Fruit fly (Drosophila melanogaster): ENCODE results near the gene mRpL2.

The mRpL2 gene

DNA sequence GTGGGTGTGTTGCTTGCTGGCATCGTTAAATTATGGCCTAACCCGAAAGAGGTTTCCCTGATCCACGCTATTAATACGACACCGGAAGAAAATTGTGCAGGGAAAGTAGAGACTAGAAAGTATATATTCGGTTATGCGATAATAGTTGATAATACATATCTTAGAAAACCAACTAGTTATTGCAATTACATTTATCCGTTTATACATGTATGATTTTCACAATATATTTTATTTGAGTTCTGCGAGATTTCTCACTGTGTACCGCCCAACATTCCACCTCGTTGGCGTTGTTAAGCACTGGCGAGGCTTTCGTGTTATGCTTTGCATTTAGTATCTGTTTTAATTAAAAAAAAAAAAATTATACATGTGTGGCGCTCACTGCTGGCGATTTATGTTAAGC lies 34.7 kb downstream of the mRpL2 start (continued):
- TF ChIP-seq Doc3 (GFP tag; IDR thresholded peaks at IDR 0.05; ENCODE audit: partially characterized antibody) (no peak), Ptx1 (GFP tag; IDR thresholded peaks at IDR 0.05) (0 out of 2 replicates have a peak, but pooled peaks have one; percentile 13), Spps (tag; optimal IDR thresholded peaks at IDR 0.05) (no peak), chif (GFP tag; optimal IDR thresholded peaks at IDR 0.05) (peak in 1 of 2 experiments; percentile 36), Ets65A (GFP tag) (peak; percentile 14), Drgx (GFP tag; IDR thresholded peaks at IDR 0.05) (peak; percentile 78), CG10462 (GFP tag; optimal IDR thresholded peaks at IDR 0.05) (no peak)

DNA sequence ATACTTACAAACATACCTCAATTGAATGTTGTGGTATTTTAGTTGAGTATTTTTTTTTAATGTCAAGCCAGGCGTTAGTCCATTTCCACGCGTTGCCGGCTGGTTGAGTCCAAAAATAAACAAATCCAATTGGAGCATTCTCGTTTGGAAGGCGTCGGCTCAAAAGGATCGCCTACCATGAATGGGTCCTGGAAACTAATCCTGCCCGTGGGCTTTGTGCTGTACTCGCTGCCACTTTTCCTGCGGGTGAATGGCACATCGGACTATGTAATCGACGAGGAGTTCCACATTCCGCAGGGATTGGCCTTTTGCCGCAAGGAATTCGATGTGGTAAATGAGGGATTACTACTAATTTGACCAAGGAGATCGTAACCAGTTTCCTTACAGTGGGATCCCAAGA lies 44.3 kb downstream of the mRpL2 start, which contains the start of gene Alg10:
Gene Alg10, plus strand, starts transcription at position 73 of the 400 bp plus-strand sequence.
- no peak for TF ChIP-seq rib (GFP tag; IDR thresholded peaks at IDR 0.05)
- TF ChIP-seq her (GFP tag; optimal IDR thresholded peaks at IDR 0.05) = no peak
- TF ChIP-seq Oli (tag; optimal IDR thresholded peaks at IDR 0.05) = no peak
- no peak for TF ChIP-seq Dll (GFP tag; IDR thresholded peaks at IDR 0.05; ENCODE audit: partially characterized antibody)
- TF ChIP-seq Dp (GFP tag; optimal IDR thresholded peaks at IDR 0.05) = peak; percentile 24
- no peak for TF ChIP-seq CG16815 (GFP tag; optimal IDR thresholded peaks at IDR 0.05)
- peak in 1 of 2 experiments; percentile 90 for TF ChIP-seq insv (GFP tag; optimal IDR thresholded peaks at IDR 0.05)
- no peak for TF ChIP-seq gcm (GFP tag; optimal IDR thresholded peaks at IDR 0.05)
- TF ChIP-seq lov (optimal IDR thresholded peaks at IDR 0.05) = no peak
- TF ChIP-seq lov (GFP tag; IDR thresholded peaks at IDR 0.05) = no peak
- TF ChIP-seq CG8290 (GFP tag; optimal IDR thresholded peaks at IDR 0.05) = no peak
- TF ChIP-seq CG8290 (tag; optimal IDR thresholded peaks at IDR 0.05) = no peak
- no peak for TF ChIP-seq CG7928 (GFP tag; optimal IDR thresholded peaks at IDR 0.05)
- TF ChIP-seq oc (tag; optimal IDR thresholded peaks at IDR 0.05) = no peak
- TF ChIP-seq CG8281 (tag; optimal IDR thresholded peaks at IDR 0.05) = no peak
- TF ChIP-seq crp (GFP tag; optimal IDR thresholded peaks at IDR 0.05) = peak in 1 of 2 experiments; percentile 51
- no peak for TF ChIP-seq Optix (GFP tag; IDR thresholded peaks at IDR 0.05)
- TF ChIP-seq CG11456 (GFP tag; IDR thresholded peaks at IDR 0.05) = no peak
- TF ChIP-seq CG2875 (GFP tag; optimal IDR thresholded peaks at IDR 0.05) = no peak
- TF ChIP-seq ftz-f1 (GFP tag; optimal IDR thresholded peaks at IDR 0.05) = no peak
- TF ChIP-seq dpn (GFP tag; optimal IDR thresholded peaks at IDR 0.05) = no peak
- no peak for TF ChIP-seq CG4360 (GFP tag; IDR thresholded peaks at IDR 0.05)
- no peak for TF ChIP-seq NC2β (GFP tag; optimal IDR thresholded peaks at IDR 0.05)
- no peak for TF ChIP-seq CG17612 (GFP tag; IDR thresholded peaks at IDR 0.05)
- no peak for TF ChIP-seq sqz (GFP tag; optimal IDR thresholded peaks at IDR 0.05)
- TF ChIP-seq CG6689 (GFP tag; IDR thresholded peaks at IDR 0.05) = no peak
- TF ChIP-seq CG2889 (GFP tag; IDR thresholded peaks at IDR 0.05) = no peak
- peak; percentile 7 for TF ChIP-seq CG4617 (GFP tag; optimal IDR thresholded peaks at IDR 0.05; ENCODE audit: borderline replicate concordance)
- no peak for TF ChIP-seq yki (optimal IDR thresholded peaks at IDR 0.05)
- TF ChIP-seq H15 (GFP tag; IDR thresholded peaks at IDR 0.05) = no peak
- TF ChIP-seq CG2199 (GFP tag; IDR thresholded peaks at IDR 0.05) = no peak
- peak; percentile 30; the same call in 1 of the 2 replicates for TF ChIP-seq E2f2 (GFP tag; IDR thresholded peaks at IDR 0.05)
- TF ChIP-seq CG3163 (GFP tag; optimal IDR thresholded peaks at IDR 0.05) = no peak
- peak; percentile 38 for TF ChIP-seq Elba2 (GFP tag; optimal IDR thresholded peaks at IDR 0.05)
- TF ChIP-seq Ssrp (tag; optimal IDR thresholded peaks at IDR 0.05) = no peak
- no peak for TF ChIP-seq Ets65A (GFP tag)
- no peak for TF ChIP-seq CG12744 (GFP tag; optimal IDR thresholded peaks at IDR 0.05)
- peak; percentile 80 for TF ChIP-seq stwl (tag; optimal IDR thresholded peaks at IDR 0.05)
- no peak for TF ChIP-seq CG17361 (GFP tag; IDR thresholded peaks at IDR 0.05)
- no peak for TF ChIP-seq CG12071 (GFP tag; optimal IDR thresholded peaks at IDR 0.05)
- peak; percentile 32 for TF ChIP-seq pzg (GFP tag; optimal IDR thresholded peaks at IDR 0.05)
- no peak for TF ChIP-seq pan (optimal IDR thresholded peaks at IDR 0.05)
- TF ChIP-seq pan (GFP tag; optimal IDR thresholded peaks at IDR 0.05 in 1 of 2, IDR thresholded peaks at IDR 0.05 in 1 of 2) = no peak
- TF ChIP-seq CG18011 (GFP tag; optimal IDR thresholded peaks at IDR 0.05) = no peak
- TF ChIP-seq CG7987 (GFP tag; optimal IDR thresholded peaks at IDR 0.05) = no peak
- TF ChIP-seq CG11696 (GFP tag; IDR thresholded peaks at IDR 0.05) = no peak

Data from whole organism, embryonic.